Worm (Caenorhabditis elegans) whole organism, early embryonic: ENCODE measurements around the gene B0252.8.

Experiments used
- ama-1 ChIP-seq: fragments of 150-350 bp; optimal IDR thresholded peaks from 2 replicates; lab custom pipeline; 2014
- pes-1 ChIP-seq: fragments of 200-800 bp; sonication (Bioruptor generic); IDR thresholded peaks from 2 replicates; pipeline ENCODE4 v1.3.6; 2022; ENCODE audit warnings: missing genetic modification reagents, missing genetic modification characterization, missing compliant biosample characterization

ce11 chrII:6877881-6878280 lies 38.1 kb upstream of the B0252.8 start:
- TF ChIP-seq ama-1 (lab: Kevin White, UChicago) (no peak), pes-1 (GFP tag; lab: Robert Waterston, UW) (no peak)
